Worm (Caenorhabditis elegans) whole organism, dauer: ENCODE data around the gene pha-4.

Experiments
- unc-62 ChIP-seq: sonication (generic microtip); optimal IDR thresholded peaks from 2 replicates; lab custom pipeline; 2017; ENCODE audit warnings: missing biosample characterization, missing genetic modification reagents, missing genetic modification characterization

pha-4 gene

DNA sequence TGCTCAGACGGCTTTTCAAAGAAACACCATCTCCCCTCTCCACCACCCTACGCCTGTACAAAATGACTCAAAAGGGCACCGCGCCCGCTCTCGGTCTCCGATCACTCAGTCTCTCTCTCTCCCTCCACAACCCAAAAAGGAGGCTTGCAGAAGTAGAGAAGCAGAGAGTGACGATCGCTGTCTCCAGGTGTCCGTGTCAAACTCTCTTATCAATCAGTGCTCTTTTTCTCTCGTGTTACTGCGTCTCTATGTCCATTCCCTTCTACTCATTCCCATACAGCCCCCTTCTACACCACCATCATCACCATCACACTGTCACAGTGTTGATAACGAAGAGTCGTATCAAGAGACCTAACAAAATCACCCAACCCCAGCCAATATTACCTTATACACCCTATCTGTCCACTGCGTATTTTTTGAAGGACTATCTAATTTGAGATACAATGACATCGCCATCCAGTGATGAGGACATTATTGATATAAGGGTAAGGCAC, at the start of gene pha-4:
pha-4 (plus strand) TSS at position 444 of the 494 bp plus-strand sequence.
- TF ChIP-seq unc-62: no peak

DNA sequence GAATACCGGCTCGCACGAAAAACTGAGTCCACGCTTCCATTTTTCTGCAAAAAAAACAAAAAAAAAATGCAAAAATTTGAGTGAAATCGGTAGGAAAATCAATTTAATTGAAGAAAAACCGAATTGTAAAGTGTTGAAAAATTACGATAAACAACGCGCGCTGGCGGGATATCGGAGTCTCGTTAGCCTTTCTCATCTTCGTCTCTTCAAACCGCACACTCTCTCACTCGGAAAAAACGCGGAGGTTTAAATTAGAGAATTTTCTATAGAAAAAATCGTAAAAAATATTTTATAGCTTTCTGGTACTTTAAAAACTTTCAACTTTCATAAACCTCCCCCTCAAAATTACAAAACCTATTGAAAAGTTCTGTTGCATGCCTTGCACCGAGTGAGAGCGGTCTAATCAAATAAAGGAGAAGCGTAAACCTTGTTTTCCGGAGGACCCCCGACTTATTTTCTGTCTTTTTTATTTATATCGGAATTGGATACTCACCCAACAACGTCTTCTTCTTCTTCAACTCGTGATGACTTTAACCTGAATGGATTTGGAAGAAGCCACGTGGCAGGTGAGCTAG, 48.8 kb upstream of the pha-4 start, which contains the start of the genes F53F8.5 and F53F8.6:
F53F8.5 (minus strand) TSS at position 52 of the 575 bp plus-strand sequence.
F53F8.6 (plus strand) TSS at position 230 of the 575 bp plus-strand sequence.
- TF ChIP-seq unc-62: no peak

ce11 chrV:20710156-20710555, 42.7 kb upstream of the pha-4 start:
- no peak for TF ChIP-seq unc-62

ce11 chrV:20710642-20711041, 42.2 kb upstream of the pha-4 start:
- no peak for TF ChIP-seq unc-62

- TF ChIP-seq unc-62: no peak
Measured at ce11 chrV:20711733-20712132, 41.1 kb upstream of the pha-4 start.

DNA sequence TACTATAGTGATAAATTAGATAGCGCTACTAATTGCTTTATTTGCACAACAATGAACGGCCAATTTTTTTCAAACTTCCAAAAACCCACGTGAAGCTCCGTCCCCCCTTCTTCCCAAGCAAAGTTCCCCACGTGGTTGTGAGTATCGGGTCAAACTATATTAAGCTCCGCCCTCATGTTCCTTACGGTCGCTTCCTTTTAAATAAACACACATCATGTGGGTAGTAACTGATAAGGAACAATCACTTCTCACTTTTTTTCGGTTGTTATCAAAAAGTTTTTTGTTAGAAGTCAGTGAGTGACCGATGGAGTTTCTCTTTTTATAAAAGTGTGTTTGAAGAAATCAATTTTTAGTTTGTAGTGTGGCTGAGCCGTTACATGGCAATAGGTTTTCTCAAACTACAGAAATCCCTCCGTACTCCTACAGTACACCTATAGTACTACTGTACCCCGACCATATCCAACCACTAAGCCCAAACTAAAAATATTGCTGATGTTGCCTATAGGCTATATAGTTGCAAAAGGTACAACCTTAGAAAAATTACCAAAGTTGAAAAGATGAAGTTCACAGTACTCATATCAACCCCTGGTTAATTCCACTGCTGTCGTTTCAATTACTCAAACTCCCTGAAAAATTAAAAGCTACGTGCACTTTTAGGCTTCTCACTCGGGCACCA, 40.4 kb upstream of the pha-4 start:
- no peak for TF ChIP-seq unc-62

- TF ChIP-seq unc-62: no peak
Measured at ce11 chrV:20712994-20713326, 39.9 kb upstream of the pha-4 start.

DNA sequence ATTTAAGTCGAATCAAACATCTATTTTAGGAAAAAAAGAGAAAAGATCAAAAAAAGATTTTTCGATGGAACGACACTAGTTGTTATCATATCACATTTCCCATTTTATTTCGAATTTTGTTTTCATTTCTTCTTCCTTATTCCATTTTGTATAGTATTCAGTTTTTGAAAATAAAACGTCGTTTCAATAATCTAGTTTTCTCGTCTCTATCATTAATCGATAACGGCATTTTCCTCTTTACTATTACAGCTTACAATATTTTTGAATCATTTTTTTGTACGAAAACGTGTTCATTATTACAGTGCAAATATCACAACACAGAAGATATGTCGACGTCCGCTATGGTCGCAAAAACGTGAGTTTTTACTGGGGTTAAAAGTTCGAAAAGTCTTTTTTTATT, 39.2 kb upstream of the pha-4 start, which contains the start of gene Y44A6C.1:
Y44A6C.1 (plus strand) TSS at position 301 of the 400 bp plus-strand sequence.
- TF ChIP-seq unc-62: no peak

DNA sequence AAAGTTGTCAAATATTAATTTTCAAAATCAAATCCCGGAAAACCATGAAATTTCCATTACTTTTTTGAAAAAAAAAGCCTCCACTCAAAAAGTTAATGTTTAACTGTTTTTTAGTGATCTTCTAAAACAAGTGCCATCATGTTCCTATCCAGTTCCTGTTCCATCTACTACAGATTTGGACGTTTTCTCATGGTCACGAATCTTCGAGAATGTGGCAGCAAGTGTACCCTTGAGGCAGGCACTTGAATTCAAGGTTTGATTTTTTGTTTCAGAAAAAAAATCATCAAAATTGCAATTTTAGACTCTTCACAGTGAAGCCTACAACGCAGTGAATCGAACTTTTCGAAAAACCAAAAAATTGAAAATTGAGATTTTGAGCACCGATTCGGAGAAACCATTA, 38.3 kb upstream of the pha-4 start:
- no peak for TF ChIP-seq unc-62

DNA sequence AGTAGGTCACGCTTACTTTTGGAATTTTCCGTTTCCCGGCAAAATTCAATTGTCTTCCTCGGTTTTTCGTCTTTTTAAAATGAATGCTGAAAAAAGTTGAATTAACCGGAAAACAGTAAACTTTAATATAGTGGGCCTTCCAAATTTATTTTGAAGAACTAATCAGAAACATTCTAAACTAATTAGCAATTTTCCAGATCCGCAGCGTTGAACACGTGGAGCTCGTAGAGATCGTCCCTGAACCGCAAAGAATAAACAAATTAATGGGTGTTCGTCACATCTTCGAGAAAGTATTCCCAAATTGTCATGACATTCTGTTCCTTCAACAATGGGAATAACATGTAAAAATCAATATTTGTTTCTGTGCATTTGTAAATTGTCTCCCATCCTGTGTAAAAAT, 36.6 kb upstream of the pha-4 start:
- TF ChIP-seq unc-62: no peak

DNA sequence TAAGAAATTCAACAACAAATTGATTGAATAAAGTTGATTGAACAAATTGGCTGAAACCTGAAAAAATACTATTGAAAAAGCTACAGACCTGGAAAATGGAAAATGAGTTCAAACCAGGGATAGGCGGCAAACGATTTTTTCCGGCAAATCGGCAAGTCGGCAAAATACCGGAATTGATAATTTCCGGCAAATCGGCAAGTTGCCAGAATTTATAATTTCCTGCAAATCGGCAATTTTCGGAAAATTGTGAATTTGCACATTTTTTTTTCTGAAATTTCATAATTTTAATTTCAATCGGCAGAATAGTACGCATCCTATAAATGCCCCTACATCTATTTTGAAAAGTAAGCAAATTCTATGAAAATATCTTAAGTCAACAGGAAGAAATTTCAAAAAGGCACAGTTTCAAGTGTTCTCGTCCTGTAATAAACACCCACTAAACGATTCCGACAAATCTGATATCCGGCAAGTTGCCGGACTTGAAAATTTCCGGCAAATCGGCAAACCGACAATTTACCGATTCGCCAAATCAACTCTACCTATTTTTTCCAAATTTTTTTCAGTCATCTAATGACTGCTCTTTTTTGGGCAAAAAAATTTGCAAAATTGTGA, 35.9 kb upstream of the pha-4 start:
- TF ChIP-seq unc-62: no peak

DNA sequence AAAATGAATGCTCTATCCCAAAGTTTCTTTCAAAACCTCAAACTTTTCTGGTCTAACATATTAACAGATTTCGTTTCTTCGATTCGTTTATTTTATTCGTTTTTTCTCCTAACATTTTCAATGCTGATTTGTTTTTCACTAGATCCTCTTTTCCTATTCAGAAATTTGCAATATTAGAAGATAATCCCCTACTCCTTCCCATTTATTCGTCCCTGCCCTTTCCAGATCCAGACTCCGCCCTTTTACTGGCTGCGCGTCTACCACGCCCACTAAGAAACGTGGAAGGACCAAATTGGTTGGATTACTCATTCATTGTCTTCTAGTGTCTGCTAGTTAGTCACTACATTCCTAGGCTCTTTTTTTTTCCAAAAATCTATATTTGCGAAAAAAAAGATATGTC, 30.9 kb upstream of the pha-4 start, which contains the start of gene Y44A6C.2:
Y44A6C.2 (plus strand) TSS at position 301 of the 400 bp plus-strand sequence.
- TF ChIP-seq unc-62: no peak

DNA sequence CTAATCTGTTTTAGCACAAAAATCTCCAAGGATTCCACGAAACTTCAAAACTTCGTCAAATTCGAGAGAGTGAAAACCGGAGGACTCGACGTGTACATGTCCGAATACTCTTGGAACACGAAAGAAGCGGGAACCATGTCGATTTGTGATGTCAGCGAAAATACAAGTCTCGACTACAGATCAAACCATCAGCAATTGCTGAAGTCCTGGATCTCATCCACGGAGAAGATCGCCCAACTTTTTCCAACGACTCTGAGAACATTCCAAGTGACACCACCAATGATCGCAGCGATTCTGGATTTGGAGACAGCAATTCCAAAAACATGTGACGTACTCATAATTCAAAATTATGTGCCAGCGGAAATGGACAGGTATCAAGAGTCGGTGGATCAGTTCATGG, 30.4 kb upstream of the pha-4 start:
- TF ChIP-seq unc-62: no peak

DNA sequence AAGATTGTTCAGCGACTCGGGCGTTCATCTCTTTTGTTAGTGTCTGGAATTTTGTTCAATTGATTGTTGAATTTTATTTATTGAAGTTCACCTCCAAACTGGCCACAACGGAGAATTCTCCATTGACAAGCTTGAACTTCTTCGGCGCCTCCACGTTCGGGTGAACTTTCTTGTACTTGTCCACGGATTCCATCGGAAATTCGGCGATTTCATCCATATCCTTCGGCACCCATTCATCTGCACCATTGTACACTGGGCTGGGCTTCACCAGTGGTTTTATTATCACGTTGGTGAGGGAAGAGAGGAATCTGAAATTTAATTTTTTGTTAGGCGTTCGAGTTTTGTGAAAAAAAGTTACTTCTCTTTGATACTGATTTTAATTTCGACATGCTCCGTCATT, 25.4 kb upstream of the pha-4 start:
- no peak for TF ChIP-seq unc-62

DNA sequence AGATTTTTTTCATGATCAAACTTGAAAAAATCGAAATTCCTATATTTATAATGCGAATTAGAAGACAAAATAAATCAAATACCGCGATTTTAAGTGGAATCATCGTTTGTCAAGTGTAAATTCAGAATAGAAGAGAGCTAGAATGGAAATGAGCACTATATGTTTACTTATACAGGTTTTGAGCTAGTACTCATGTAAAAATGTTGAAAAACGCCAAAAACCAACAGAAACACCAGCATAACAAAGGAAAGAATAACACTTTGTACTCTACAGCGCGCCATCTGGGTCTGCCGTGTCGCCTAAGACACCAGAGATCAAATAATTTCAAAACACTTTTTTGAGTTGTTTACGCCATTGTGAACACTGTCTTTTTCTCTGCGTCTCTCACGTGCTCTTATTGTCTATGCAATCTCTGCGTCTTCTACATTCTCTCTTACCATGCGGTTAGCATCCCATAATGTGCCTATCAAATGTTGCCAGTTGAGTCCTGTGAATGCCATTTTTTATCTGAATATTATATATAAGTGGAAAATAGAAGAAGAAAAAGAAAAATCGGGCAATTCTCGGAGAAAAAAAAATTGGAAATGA, 24.0 kb upstream of the pha-4 start, which contains the start of gene ipla-3:
ipla-3 (minus strand) TSS at position 510 of the 588 bp plus-strand sequence.
- TF ChIP-seq unc-62: no peak

ce11 chrV:20731787-20732186, 21.1 kb upstream of the pha-4 start, which contains the start of gene srxa-1:
TSS of gene srxa-1 (plus strand) at chrV:20732087.
- no peak for TF ChIP-seq unc-62

DNA sequence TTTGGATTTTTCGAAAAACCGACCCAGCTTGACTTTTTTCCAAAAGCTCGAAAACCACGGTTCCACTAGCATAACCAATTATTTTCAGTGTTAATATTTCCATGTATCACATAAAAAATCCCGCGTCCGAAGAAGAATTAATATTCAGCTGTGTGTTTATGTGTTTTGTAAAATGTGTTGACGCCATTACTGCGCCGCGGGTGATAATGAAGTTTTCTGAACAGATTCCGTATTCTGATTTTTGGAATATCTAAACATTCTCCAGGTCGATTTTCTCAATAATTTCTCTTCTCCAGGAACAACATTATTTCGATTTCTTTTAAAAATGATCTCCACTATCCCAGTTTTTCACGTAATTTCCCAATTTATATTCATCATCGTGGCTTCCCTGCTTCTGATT, 18.2 kb upstream of the pha-4 start, which contains the start of gene srxa-6:
srxa-6 (plus strand) TSS at position 301 of the 400 bp plus-strand sequence.
- no peak for TF ChIP-seq unc-62
